Worm (Caenorhabditis elegans) whole organism, midembryonic: ENCODE data around the gene srh-204.

ENCODE experiments used
- flt-1 ChIP-seq: fragments of 200-800 bp; sonication (Bioruptor generic); IDR thresholded peaks from 2 replicates; pipeline ENCODE4 v1.3.6; 2022; ENCODE audit warnings: missing genetic modification characterization, missing compliant biosample characterization
- ref-1 ChIP-seq: fragments of 200-800 bp; sonication (Bioruptor generic); conservative IDR thresholded peaks from 2 replicates; pipeline ENCODE4 v1.3.6; 2022; ENCODE audit warnings: missing genetic modification reagents, missing genetic modification characterization, missing compliant biosample characterization
- tab-1 ChIP-seq: fragments of 200-800 bp; sonication (Bioruptor generic); IDR thresholded peaks from 2 replicates; pipeline ENCODE4 v1.3.6; 2022; ENCODE audit warnings: missing genetic modification characterization, missing compliant biosample characterization

ce11 chrV:4211521-4211920 is 28.7 kb downstream of the srh-204 start:
- TF ChIP-seq tab-1 (GFP tag; lab: Robert Waterston, UW) (no peak), flt-1 (no peak), ref-1 (no peak)
